Worm (Caenorhabditis elegans): ENCODE measurements around the gene T03F7.6.

DNA sequence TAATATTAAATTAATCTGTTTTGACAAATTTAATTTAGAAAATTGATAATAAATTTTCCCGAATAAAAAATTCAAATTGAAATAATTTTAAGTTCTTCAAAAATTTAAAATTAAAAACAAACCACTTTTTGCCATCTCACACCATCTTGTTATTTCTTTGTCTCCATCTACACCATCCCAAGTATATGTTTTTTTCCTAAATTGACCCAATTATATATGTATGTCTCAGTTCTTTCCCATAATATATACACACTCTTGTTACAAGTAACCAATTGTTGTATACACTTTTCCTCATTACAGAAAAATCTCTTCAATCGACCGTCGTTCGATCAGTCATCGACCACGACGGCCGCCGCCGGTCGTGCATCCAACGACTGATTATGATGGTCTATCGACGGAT lies 12.2 kb upstream of the T03F7.6 start, which contains the start of gene gly-20:
- TF ChIP-seq hlh-15 (tag; optimal IDR thresholded peaks at IDR 0.05) (no peak), unc-3 (GFP tag; conservative IDR thresholded peaks at IDR 0.05) (no peak), unc-3 (tag; optimal IDR thresholded peaks at IDR 0.05) (no peak), pha-4 (tag; optimal IDR thresholded peaks at IDR 0.05) (no peak), unc-55 (GFP tag; optimal IDR thresholded peaks at IDR 0.05) (no peak), ama-1 (optimal IDR thresholded peaks at IDR 0.05) (no peak), F13H6.1 (tag; optimal IDR thresholded peaks at IDR 0.05) (no peak), C08G9.2 (tag; optimal IDR thresholded peaks at IDR 0.05) (no peak), fkh-10 (GFP tag; optimal IDR thresholded peaks at IDR 0.05) (no peak), ztf-16 (tag; optimal IDR thresholded peaks at IDR 0.05) (no peak)

Measured in whole organism, late embryonic.